Fruit fly (Drosophila melanogaster) whole organism, prepupa: ENCODE data around the gene Ugalt.

Experiments used
- Blimp-1 ChIP-seq: fragments of 200-800 bp; sonication (Bioruptor generic); optimal IDR thresholded peaks from 3 replicates; lab custom pipeline; 2017; ENCODE audit warnings: missing biosample characterization, missing genetic modification characterization, mild to moderate bottlenecking, moderate library complexity, missing genetic modification reagents
- CG11762 ChIP-seq: fragments of 200-800 bp; sonication (Bioruptor generic); optimal IDR thresholded peaks from 3 replicates; lab custom pipeline; 2016; ENCODE audit warnings: missing biosample characterization, missing genetic modification characterization; ENCODE audit not compliant: insufficient read depth
- CG1621 ChIP-seq: fragments of 200-800 bp; sonication (Bioruptor generic); optimal IDR thresholded peaks from 3 replicates; lab custom pipeline; 2018; ENCODE audit warnings: missing biosample characterization, mild to moderate bottlenecking, missing genetic modification characterization
- CG3032 ChIP-seq: fragments of 200-800 bp; optimal IDR thresholded peaks from 2 replicates; lab custom pipeline; 2019; ENCODE audit warnings: missing biosample characterization, mild to moderate bottlenecking, missing genetic modification characterization, moderate library complexity
- CG31627 ChIP-seq: fragments of 200-800 bp; sonication (Bioruptor generic); optimal IDR thresholded peaks from 3 replicates; lab custom pipeline; 2016; ENCODE audit warnings: missing biosample characterization, missing genetic modification characterization
- Eip75B ChIP-seq: fragments of 200-800 bp; sonication (Bioruptor generic); optimal IDR thresholded peaks from 3 replicates; lab custom pipeline; 2016; ENCODE audit warnings: missing biosample characterization, missing genetic modification characterization
- Hr38 ChIP-seq: sonication (Bioruptor generic); optimal IDR thresholded peaks from 2 replicates; lab custom pipeline; 2016; ENCODE audit warnings: missing biosample characterization, missing genetic modification characterization
- Met ChIP-seq: fragments of 200-800 bp; sonication (Bioruptor generic); optimal IDR thresholded peaks from 3 replicates; lab custom pipeline; 2016; ENCODE audit warnings: missing biosample characterization, missing genetic modification characterization
- OdsH ChIP-seq: fragments of 200-800 bp; sonication (Bioruptor generic); optimal IDR thresholded peaks from 3 replicates; lab custom pipeline; 2016; ENCODE audit warnings: missing biosample characterization, missing genetic modification characterization
- acj6 ChIP-seq: fragments of 200-800 bp; sonication (Bioruptor generic); optimal IDR thresholded peaks from 3 replicates; lab custom pipeline; 2016; ENCODE audit warnings: missing biosample characterization, missing genetic modification characterization
- fd85E ChIP-seq: fragments of 200-800 bp; sonication (Bioruptor generic); optimal IDR thresholded peaks from 3 replicates; lab custom pipeline; 2016; ENCODE audit warnings: missing biosample characterization, missing genetic modification characterization
- spab ChIP-seq: fragments of 200-800 bp; sonication (Bioruptor generic); optimal IDR thresholded peaks from 2 replicates; lab custom pipeline; 2017; ENCODE audit warnings: missing biosample characterization, mild to moderate bottlenecking, missing genetic modification characterization, missing genetic modification reagents
- svp ChIP-seq: fragments of 200-800 bp; sonication (Bioruptor generic); peaks from one replicate; lab custom pipeline; 2016; ENCODE audit warnings: missing biosample characterization, missing genetic modification characterization

dm6 chrX:2651128-2651527, 52.5 kb downstream of the Ugalt start:
- TF ChIP-seq CG3032 (tag; lab: Kevin White, UChicago): no peak
- TF ChIP-seq CG11762 (GFP tag; lab: Kevin White, UChicago): no peak
- TF ChIP-seq acj6 (GFP tag; lab: Kevin White, UChicago): no peak
- no peak for TF ChIP-seq fd85E (GFP tag; lab: Kevin White, UChicago)
- no peak for TF ChIP-seq Blimp-1 (GFP tag; lab: Kevin White, UChicago)
- TF ChIP-seq Met: no peak
- TF ChIP-seq Eip75B (GFP tag; lab: Kevin White, UChicago): no peak
- TF ChIP-seq svp: no peak
- TF ChIP-seq CG31627 (GFP tag; lab: Kevin White, UChicago): no peak
- no peak for TF ChIP-seq spab (GFP tag; lab: Kevin White, UChicago)
- no peak for TF ChIP-seq Hr38 (GFP tag; lab: Kevin White, UChicago)
- TF ChIP-seq CG1621 (tag; lab: Kevin White, UChicago): no peak
- no peak for TF ChIP-seq OdsH (GFP tag; lab: Kevin White, UChicago)
